Worm (Caenorhabditis elegans) whole organism, L4/young adult: ENCODE measurements around the gene dlhd-1.

ENCODE experiments used
- W03F9.2 ChIP-seq: fragments of 150-350 bp; optimal IDR thresholded peaks from 2 replicates; lab custom pipeline; 2014; ENCODE audit warnings: missing biosample characterization, missing genetic modification characterization
- dao-5 ChIP-seq: sonication (generic microtip); optimal IDR thresholded peaks from 2 replicates; lab custom pipeline; 2016; ENCODE audit warnings: missing genotype, missing genetic modification characterization, moderate library complexity, missing compliant biosample characterization
- him-1 ChIP-seq: sonication (generic microtip); optimal IDR thresholded peaks from 2 replicates; lab custom pipeline; 2016; ENCODE audit warnings: missing genotype, missing genetic modification reagents, missing genetic modification characterization, missing compliant biosample characterization

The dlhd-1 gene

ce11 chrII:1172080-1172575 is at the start of gene dlhd-1:
dlhd-1 (minus strand) TSS chrII:1172130.
- TF ChIP-seq him-1 (tag; lab: Kevin White, UChicago) (no peak), dao-5 (no peak), W03F9.2 (tag; lab: Kevin White, UChicago) (no peak)

DNA sequence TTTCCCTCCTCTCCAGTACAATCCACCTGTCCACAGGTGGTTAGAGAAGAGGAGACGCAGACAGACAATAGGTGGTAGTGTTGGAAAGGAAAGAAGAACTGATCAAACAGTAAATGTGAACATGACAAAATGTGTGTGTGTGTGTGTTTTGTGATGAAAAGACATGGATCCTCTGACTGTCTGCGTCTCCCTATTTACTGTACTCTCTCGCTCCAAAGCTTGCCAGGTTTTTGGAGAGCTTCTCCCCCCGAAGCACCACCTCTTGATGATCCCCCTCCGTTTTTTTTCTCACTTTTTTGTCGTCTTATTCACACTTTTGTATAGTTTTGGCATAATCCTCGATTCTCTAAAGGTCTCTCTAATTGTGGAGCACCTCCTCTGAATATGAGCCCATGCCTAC is 45.3 kb upstream of the dlhd-1 start:
- TF ChIP-seq W03F9.2 (tag; lab: Kevin White, UChicago) (no peak), him-1 (tag; lab: Kevin White, UChicago) (no peak), dao-5 (no peak)

DNA sequence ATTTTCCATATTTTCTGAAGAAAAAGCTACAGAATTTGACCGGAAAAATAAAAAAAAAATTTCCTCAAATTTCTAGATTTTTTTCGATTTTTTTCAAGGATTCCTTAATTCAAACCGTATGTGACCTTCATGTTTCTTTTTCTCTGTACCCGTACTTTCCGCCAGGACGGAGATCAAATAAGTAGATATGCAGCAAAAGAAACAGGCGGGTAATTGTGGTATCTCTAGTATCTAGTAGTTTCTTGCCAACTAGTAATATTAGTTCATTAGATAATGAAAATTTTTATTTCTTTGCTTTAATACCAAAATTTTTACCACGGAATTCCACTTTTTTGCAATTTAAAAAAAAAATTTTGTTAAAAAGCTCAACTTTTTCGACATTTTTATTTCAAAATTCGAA is 42.7 kb upstream of the dlhd-1 start:
- TF ChIP-seq dao-5, result no peak
- no peak for TF ChIP-seq him-1 (tag; lab: Kevin White, UChicago)
- no peak for TF ChIP-seq W03F9.2 (tag; lab: Kevin White, UChicago)

DNA sequence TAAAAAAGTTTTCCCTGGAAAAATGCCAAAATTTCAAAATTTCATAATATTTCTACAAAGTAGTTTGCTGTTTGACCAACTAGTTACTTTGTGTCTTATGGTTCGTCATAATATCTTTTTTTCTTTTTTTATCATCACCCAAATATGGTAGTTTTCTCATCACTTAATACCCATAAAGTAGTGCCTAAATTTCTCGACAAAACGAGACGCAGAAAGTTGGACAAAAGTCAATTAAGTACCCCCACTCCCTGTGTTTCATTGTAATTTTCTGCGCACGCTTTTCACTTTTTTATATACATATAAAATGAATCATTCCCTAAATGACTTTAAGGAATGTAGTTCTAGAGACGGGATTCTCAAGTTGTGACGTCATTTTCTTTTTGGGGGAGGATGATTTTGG is 31.6 kb upstream of the dlhd-1 start:
- no peak for TF ChIP-seq him-1 (tag; lab: Kevin White, UChicago)
- no peak for TF ChIP-seq dao-5
- TF ChIP-seq W03F9.2 (tag; lab: Kevin White, UChicago), result no peak

DNA sequence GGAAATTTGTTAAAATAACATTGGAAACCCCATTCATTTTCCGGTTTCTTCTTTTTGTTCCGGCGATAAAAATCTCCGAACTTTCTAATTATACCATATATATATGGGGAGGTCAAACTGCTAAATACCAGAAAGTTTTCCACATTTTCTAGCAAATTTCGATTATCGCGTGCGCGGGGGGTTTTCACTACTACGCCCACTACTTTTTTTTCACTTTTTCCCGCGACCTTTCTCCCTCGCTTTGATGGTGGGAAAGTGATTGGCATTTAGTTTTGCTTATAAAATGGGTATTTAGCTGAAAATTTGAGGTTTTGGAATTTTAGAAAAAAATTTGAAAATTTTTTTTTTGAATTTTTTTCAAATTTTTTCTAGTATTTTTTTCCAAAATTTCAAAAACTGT is 28.1 kb upstream of the dlhd-1 start:
- TF ChIP-seq him-1 (tag; lab: Kevin White, UChicago), result no peak
- TF ChIP-seq dao-5, result no peak
- TF ChIP-seq W03F9.2 (tag; lab: Kevin White, UChicago), result no peak

- TF ChIP-seq W03F9.2 (tag; lab: Kevin White, UChicago) (no peak), him-1 (tag; lab: Kevin White, UChicago) (no peak), dao-5 (no peak)
Observed at ce11 chrII:1197074-1197473, 25.1 kb upstream of the dlhd-1 start, which contains the start of gene F53A10.2. F53A10.2 (plus strand) TSS chrII:1197374.

- TF ChIP-seq him-1 (tag; lab: Kevin White, UChicago) (no peak), W03F9.2 (tag; lab: Kevin White, UChicago) (no peak), dao-5 (no peak)
Observed at ce11 chrII:1196129-1196528, 24.2 kb upstream of the dlhd-1 start.

DNA sequence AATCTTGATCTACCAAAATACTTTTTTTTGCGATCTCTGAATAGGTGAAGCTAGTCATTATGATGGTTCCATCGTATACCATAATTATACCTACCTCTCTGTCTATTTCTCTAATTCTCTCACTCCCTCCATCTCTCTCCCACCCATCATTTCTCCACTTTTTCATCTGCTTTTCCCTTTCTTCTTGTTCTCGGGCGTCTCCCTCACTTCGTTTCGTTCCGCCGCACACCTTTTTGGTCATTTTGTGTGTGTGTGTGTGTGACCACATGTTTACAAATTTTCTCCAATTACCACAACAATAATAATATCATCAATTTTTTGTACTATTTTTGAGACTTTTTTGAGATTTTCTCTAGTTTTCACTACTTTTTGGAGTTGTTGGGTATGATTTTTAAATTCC is 19.9 kb upstream of the dlhd-1 start:
- TF ChIP-seq dao-5, result no peak
- TF ChIP-seq him-1 (tag; lab: Kevin White, UChicago), result no peak
- no peak for TF ChIP-seq W03F9.2 (tag; lab: Kevin White, UChicago)

DNA sequence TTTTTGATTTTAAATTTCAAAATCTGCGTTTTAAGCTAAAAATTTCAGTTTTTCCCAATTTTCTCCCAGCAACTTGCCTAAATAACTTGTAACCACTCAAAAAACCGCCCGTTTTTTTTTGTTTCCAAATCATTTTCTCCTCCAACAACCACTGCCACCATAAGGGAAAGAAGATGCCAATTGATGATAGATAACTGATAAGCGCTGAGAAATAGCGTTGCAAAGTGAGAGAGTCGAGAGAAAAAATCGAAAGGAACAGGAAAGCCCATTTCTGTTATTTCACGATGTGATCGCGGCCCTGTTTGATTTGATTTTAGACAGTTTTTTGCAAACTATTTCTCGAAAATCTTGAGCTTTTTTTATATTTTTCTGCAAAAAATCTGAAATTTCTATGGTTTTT is 17.7 kb upstream of the dlhd-1 start:
- TF ChIP-seq W03F9.2 (tag; lab: Kevin White, UChicago), result no peak
- TF ChIP-seq him-1 (tag; lab: Kevin White, UChicago), result no peak
- TF ChIP-seq dao-5, result no peak

ce11 chrII:1188137-1188536 is 16.2 kb upstream of the dlhd-1 start:
- TF ChIP-seq W03F9.2 (tag; lab: Kevin White, UChicago) (no peak), dao-5 (no peak)

DNA sequence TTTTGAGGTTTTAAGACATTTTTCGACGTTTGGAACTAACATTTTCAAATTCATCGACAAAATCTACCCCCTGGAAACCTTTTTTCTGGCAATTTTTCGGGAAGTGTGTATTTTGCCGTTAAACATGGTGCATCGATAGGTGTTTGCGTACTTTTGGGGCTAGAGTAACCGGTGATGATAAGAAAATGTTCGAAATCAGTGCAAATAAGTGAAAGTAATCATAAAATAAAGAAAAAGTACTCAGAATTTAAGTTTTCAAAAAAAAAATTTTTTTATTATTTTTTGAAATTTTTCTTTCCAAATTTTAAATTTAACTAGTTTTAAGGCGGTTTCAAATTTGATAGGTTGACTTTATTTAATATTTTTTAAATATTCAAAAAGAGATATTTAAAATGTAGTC is 7.3 kb upstream of the dlhd-1 start, which contains the start of gene nas-27:
Gene nas-27 (minus strand): TSS at position 101 of the 400 bp plus-strand sequence.
- no peak for TF ChIP-seq W03F9.2 (tag; lab: Kevin White, UChicago)
- no peak for TF ChIP-seq him-1 (tag; lab: Kevin White, UChicago)
- no peak for TF ChIP-seq dao-5

ce11 chrII:1170842-1171241 is 1.1 kb downstream of the dlhd-1 start:
- TF ChIP-seq W03F9.2 (tag; lab: Kevin White, UChicago) (no peak), dao-5 (no peak), him-1 (tag; lab: Kevin White, UChicago) (no peak)

DNA sequence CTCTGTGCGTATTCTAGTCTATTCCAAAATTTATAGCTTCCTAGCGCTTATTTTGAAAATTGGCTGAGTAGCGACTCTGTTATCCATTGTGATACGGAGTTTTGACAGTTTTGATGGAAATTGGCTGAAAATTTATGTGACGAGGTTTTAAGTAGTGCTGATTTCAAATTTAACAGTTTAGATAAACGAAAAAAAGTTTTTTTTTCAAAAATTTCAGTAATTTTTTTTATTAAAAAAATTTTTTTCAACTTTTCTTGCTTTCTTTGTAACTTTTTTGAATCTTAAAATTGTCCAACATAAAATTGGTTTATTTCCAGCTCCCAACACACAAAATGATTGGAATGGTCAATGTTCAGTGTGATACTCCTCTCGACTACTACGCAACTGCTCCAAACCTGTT is 8.7 kb downstream of the dlhd-1 start, which contains the start of gene T23F4.2:
Gene T23F4.2 (plus strand): TSS at position 301 of the 400 bp plus-strand sequence.
- TF ChIP-seq W03F9.2 (tag; lab: Kevin White, UChicago), result no peak
- no peak for TF ChIP-seq him-1 (tag; lab: Kevin White, UChicago)
- no peak for TF ChIP-seq dao-5

- TF ChIP-seq him-1 (tag; lab: Kevin White, UChicago), result no peak
- TF ChIP-seq W03F9.2 (tag; lab: Kevin White, UChicago), result no peak
- no peak for TF ChIP-seq dao-5
Observed at ce11 chrII:1159718-1160117, 12.2 kb downstream of the dlhd-1 start.

DNA sequence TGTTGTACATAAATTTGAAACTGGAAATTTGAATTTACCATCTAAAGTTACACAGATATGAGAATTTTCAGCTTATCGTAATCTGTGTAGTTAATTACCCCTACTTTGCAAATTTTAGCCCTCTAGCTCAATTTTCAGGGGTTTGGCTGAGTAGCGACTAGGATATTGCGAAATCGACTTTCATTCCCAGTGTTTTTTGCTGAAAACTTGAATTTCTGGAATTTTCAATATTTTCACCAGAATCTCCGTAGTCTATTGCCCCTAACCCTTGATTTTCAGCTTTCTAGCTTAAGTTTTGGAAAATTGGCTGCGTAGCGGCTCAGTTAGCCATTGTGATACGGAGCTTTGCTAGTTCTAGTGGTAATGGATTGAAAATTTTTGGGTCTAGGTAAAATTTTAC is 14.8 kb downstream of the dlhd-1 start:
- TF ChIP-seq him-1 (tag; lab: Kevin White, UChicago) (no peak), dao-5 (no peak), W03F9.2 (tag; lab: Kevin White, UChicago) (no peak)
